Worm (Caenorhabditis elegans) whole organism, L3 larva: ENCODE measurements around the gene best-24.
A peak's percentile ranks its signal among the peaks of the same experiment; 100 is the strongest.

Experiments
- ama-1 ChIP-seq: fragments of 150-350 bp; optimal IDR thresholded peaks from 2 replicates; lab custom pipeline; 2018
- ceh-16 ChIP-seq: sonication (generic microtip); optimal IDR thresholded peaks from 2 replicates; lab custom pipeline; 2017; ENCODE audit warnings: missing biosample characterization, missing genetic modification characterization
- ceh-28 ChIP-seq: fragments of 150-350 bp; optimal IDR thresholded peaks from 2 replicates; lab custom pipeline; 2014; ENCODE audit warnings: missing biosample characterization, missing genetic modification reagents, missing genetic modification characterization
- ceh-82 ChIP-seq: fragments of 150-350 bp; optimal IDR thresholded peaks from 2 replicates; lab custom pipeline; 2014; ENCODE audit warnings: missing biosample characterization, missing genetic modification characterization
- ceh-9 ChIP-seq: sonication (generic microtip); optimal IDR thresholded peaks from 2 replicates; lab custom pipeline; 2018; ENCODE audit warnings: missing biosample characterization, missing genetic modification characterization
- daf-12 ChIP-seq: fragments of 150-350 bp; optimal IDR thresholded peaks from 2 replicates; lab custom pipeline; 2014; ENCODE audit warnings: missing biosample characterization, missing genetic modification reagents, missing genetic modification characterization
- egl-27 ChIP-seq: sonication (generic microtip); optimal IDR thresholded peaks from 4 replicates; lab custom pipeline; 2017; ENCODE audit warnings: missing biosample characterization, missing genetic modification reagents, missing genetic modification characterization
- egl-5 ChIP-seq: fragments of 150-350 bp; optimal IDR thresholded peaks from 2 replicates; lab custom pipeline; 2017; ENCODE audit warnings: missing biosample characterization, missing genetic modification reagents, missing genetic modification characterization, inconsistent platforms
- elt-1 ChIP-seq: fragments of 150-350 bp; optimal IDR thresholded peaks from 2 replicates; lab custom pipeline; 2014; ENCODE audit warnings: missing biosample characterization, missing genetic modification characterization
- elt-2 ChIP-seq: sonication (generic microtip); optimal IDR thresholded peaks from 2 replicates; lab custom pipeline; 2016; ENCODE audit warnings: missing genetic modification reagents, mild to moderate bottlenecking, missing genetic modification characterization, missing compliant biosample characterization
- elt-3 ChIP-seq, 3 experiments: fragments of 150-350 bp in 1 of 3; sonication (generic microtip) in 2 of 3; optimal IDR thresholded peaks; 2 replicates in 2 of 3; 4 replicates in 1 of 3; lab custom pipeline; 2014 to 2017; ENCODE audit warnings: missing biosample characterization in 3 of 3, missing genetic modification characterization in 3 of 3
- eor-1 ChIP-seq, 2 experiments: fragments of 150-350 bp; optimal IDR thresholded peaks; 2 replicates each; lab custom pipeline; 2014 to 2018; ENCODE audit warnings: missing biosample characterization in 2 of 2, missing genetic modification characterization in 2 of 2
- fkh-10 ChIP-seq: sonication (generic microtip); optimal IDR thresholded peaks from 2 replicates; lab custom pipeline; 2017; ENCODE audit warnings: missing biosample characterization, missing genetic modification reagents, missing genetic modification characterization
- fkh-2 ChIP-seq: fragments of 150-350 bp; optimal IDR thresholded peaks from 2 replicates; lab custom pipeline; 2014; ENCODE audit warnings: missing biosample characterization, missing genetic modification reagents, missing genetic modification characterization
- fos-1 ChIP-seq: fragments of 150-350 bp; optimal IDR thresholded peaks from 2 replicates; lab custom pipeline; 2014; ENCODE audit warnings: missing biosample characterization, missing genetic modification characterization
- hmg-11 ChIP-seq: sonication (generic microtip); optimal IDR thresholded peaks from 2 replicates; lab custom pipeline; 2016; ENCODE audit warnings: missing genetic modification characterization, missing compliant biosample characterization
- jun-1 ChIP-seq: fragments of 150-350 bp; optimal IDR thresholded peaks from 2 replicates; lab custom pipeline; 2014; ENCODE audit warnings: missing biosample characterization, missing genetic modification reagents, missing genetic modification characterization
- lin-15B ChIP-seq: fragments of 150-350 bp; optimal IDR thresholded peaks from 2 replicates; lab custom pipeline; 2014; ENCODE audit warnings: missing biosample characterization, missing genetic modification characterization
- lin-39 ChIP-seq: fragments of 150-350 bp; optimal IDR thresholded peaks from 2 replicates; lab custom pipeline; 2018; ENCODE audit warnings: missing biosample characterization, missing genetic modification reagents, missing genetic modification characterization
- nfya-1 ChIP-seq: sonication (generic microtip); optimal IDR thresholded peaks from 2 replicates; lab custom pipeline; 2017; ENCODE audit warnings: missing genetic modification characterization, mild to moderate bottlenecking, missing compliant biosample characterization, antibody characterized with exemption, moderate library complexity; ENCODE audit not compliant: insufficient read depth
- nhr-12 ChIP-seq: fragments of 150-350 bp; optimal IDR thresholded peaks from 2 replicates; lab custom pipeline; 2014; ENCODE audit warnings: missing biosample characterization, missing genetic modification characterization
- nhr-23 ChIP-seq: fragments of 150-350 bp; optimal IDR thresholded peaks from 2 replicates; lab custom pipeline; 2014; ENCODE audit warnings: missing biosample characterization, missing genetic modification reagents, missing genetic modification characterization
- nhr-237 ChIP-seq: fragments of 150-350 bp; optimal IDR thresholded peaks from 2 replicates; lab custom pipeline; 2014; ENCODE audit warnings: missing biosample characterization, missing genetic modification characterization
- nhr-25 ChIP-seq: sonication (generic microtip); optimal IDR thresholded peaks from 2 replicates; lab custom pipeline; 2017; ENCODE audit warnings: missing biosample characterization, missing genetic modification characterization
- nhr-43 ChIP-seq: sonication (generic microtip); optimal IDR thresholded peaks from 2 replicates; lab custom pipeline; 2016; ENCODE audit warnings: mild to moderate bottlenecking, missing genetic modification characterization, missing compliant biosample characterization; ENCODE audit not compliant: poor library complexity, severe bottlenecking
- nhr-67 ChIP-seq: fragments of 150-350 bp; optimal IDR thresholded peaks from 2 replicates; lab custom pipeline; 2014; ENCODE audit warnings: missing biosample characterization, missing genetic modification characterization
- nhr-76 ChIP-seq: fragments of 150-350 bp; sonication (generic microtip); optimal IDR thresholded peaks from 5 replicates; lab custom pipeline; 2014; ENCODE audit warnings: missing biosample characterization, missing genetic modification characterization
- nhr-77 ChIP-seq: fragments of 150-350 bp; optimal IDR thresholded peaks from 2 replicates; lab custom pipeline; 2014; ENCODE audit warnings: missing biosample characterization, missing genetic modification characterization
- pha-4 ChIP-seq: fragments of 150-350 bp; optimal IDR thresholded peaks from 2 replicates; lab custom pipeline; 2014; ENCODE audit warnings: missing biosample characterization, missing genetic modification reagents, missing genetic modification characterization
- pqm-1 ChIP-seq: fragments of 150-350 bp; optimal IDR thresholded peaks from 2 replicates; lab custom pipeline; 2017; ENCODE audit warnings: missing biosample characterization, missing genetic modification characterization, inconsistent platforms
- sea-2 ChIP-seq: fragments of 150-350 bp; sonication (generic microtip); optimal IDR thresholded peaks from 4 replicates; lab custom pipeline; 2014; ENCODE audit warnings: missing biosample characterization, missing genetic modification reagents, missing genetic modification characterization
- skn-1 ChIP-seq: fragments of 150-350 bp; optimal IDR thresholded peaks from 2 replicates; lab custom pipeline; 2014; ENCODE audit warnings: missing biosample characterization, missing genetic modification characterization
- snpc-4 ChIP-seq: fragments of 150-350 bp; optimal IDR thresholded peaks from 2 replicates; lab custom pipeline; 2014; ENCODE audit warnings: missing biosample characterization, missing genetic modification characterization
- tbx-2 ChIP-seq: sonication (generic microtip); optimal IDR thresholded peaks from 2 replicates; lab custom pipeline; 2016; ENCODE audit warnings: mild to moderate bottlenecking, missing genetic modification characterization, missing compliant biosample characterization
- unc-39 ChIP-seq: sonication (generic microtip); optimal IDR thresholded peaks from 4 replicates; lab custom pipeline; 2017; ENCODE audit warnings: missing biosample characterization, missing genetic modification characterization
- unc-62 ChIP-seq: fragments of 150-350 bp; sonication (generic microtip); optimal IDR thresholded peaks from 4 replicates; lab custom pipeline; 2014; ENCODE audit warnings: missing biosample characterization, missing genetic modification reagents, missing genetic modification characterization
- zag-1 ChIP-seq: fragments of 150-350 bp; optimal IDR thresholded peaks from 2 replicates; lab custom pipeline; 2014; ENCODE audit warnings: missing biosample characterization, missing genetic modification characterization
- ztf-11 ChIP-seq: fragments of 150-350 bp; optimal IDR thresholded peaks from 2 replicates; lab custom pipeline; 2014; ENCODE audit warnings: missing biosample characterization, missing genetic modification characterization
- ztf-4 ChIP-seq: fragments of 150-350 bp; optimal IDR thresholded peaks from 2 replicates; lab custom pipeline; 2014; ENCODE audit warnings: missing biosample characterization, missing genetic modification characterization

best-24 gene

DNA sequence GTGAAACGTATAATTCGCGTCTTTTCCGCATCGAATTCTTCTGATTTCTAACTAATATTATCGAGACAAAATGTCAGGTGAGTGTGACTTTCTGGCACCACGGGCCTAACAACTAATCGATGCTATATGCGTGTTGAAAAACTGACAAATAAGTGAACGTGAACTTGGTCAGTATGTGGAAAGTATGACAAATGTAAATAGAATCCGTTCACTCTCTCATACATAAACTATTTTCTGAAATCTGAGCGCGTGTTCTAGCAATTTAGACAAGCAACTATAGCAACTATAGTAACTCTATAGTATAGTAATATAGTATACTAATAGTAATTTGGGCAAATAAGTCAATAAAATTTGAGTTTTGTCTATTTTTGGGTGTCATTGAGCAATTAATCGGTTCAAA lies 8.5 kb upstream of the best-24 start:
- TF ChIP-seq unc-62 (GFP tag; lab: Kevin White, UChicago) (no peak), pha-4 (tag; lab: Kevin White, UChicago) (peak; percentile 68)

DNA sequence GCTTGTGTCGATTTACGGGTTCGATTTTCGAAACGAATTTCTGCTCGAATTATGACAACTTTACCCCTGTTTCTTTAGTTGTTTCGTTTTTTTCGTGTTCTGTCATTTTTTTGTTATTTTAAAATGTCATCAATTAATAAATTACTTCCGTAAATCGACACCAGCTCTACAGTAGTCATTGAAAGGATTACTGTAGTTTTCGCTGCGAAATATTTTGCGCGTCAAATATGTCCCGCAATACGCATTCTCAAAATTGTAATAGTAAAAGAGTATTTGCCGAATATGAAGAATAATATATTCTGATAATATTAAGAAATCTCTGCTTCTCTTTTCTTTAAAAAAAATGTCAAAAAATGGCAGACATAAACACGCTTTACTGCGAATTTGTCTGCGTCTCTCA lies 7.6 kb upstream of the best-24 start:
- TF ChIP-seq elt-2 (no peak), zag-1 (tag; lab: Kevin White, UChicago) (no peak), jun-1 (no peak), nfya-1 (tag; lab: Kevin White, UChicago) (peak; percentile 7), daf-12 (tag; lab: Kevin White, UChicago) (no peak), lin-15B (tag; lab: Kevin White, UChicago) (no peak)

ce11 chrIII:7894724-7895123 lies 6.1 kb upstream of the best-24 start, which contains the start of gene ZK688.4:
Gene ZK688.4 (plus strand): TSS chrIII:7895024.
- TF ChIP-seq egl-27 (no peak), daf-12 (tag; lab: Kevin White, UChicago) (no peak), nhr-67 (tag; lab: Kevin White, UChicago) (no peak), fkh-2 (no peak), sea-2 (GFP tag; lab: Kevin White, UChicago) (no peak), ceh-9 (tag; lab: Kevin White, UChicago) (no peak), nhr-237 (tag; lab: Kevin White, UChicago) (no peak), nhr-25 (tag; lab: Kevin White, UChicago) (no peak), nhr-76 (tag; lab: Kevin White, UChicago) (no peak), nhr-77 (tag; lab: Kevin White, UChicago) (no peak), ztf-4 (no peak), pha-4 (tag; lab: Kevin White, UChicago) (no peak), skn-1 (tag; lab: Kevin White, UChicago) (no peak), eor-1 (tag; optimal IDR thresholded peaks at IDR 0.05; lab: Kevin White, UChicago) (no peak), tbx-2 (tag; lab: Kevin White, UChicago) (no peak), egl-5 (tag; lab: Kevin White, UChicago) (no peak)

- TF ChIP-seq fos-1 (tag; lab: Kevin White, UChicago): no peak
- TF ChIP-seq sea-2 (GFP tag; lab: Kevin White, UChicago): no peak
- no peak for TF ChIP-seq tbx-2 (tag; lab: Kevin White, UChicago)
- no peak for TF ChIP-seq elt-3 (tag; optimal IDR thresholded peaks at IDR 0.05; lab: Kevin White, UChicago)
- no peak for TF ChIP-seq ceh-16 (tag; lab: Kevin White, UChicago)
- no peak for TF ChIP-seq snpc-4 (tag; lab: Kevin White, UChicago)
These were observed 3.9 kb upstream of the best-24 start, which contains the start of gene ZK688.10 for ce11 chrIII:7896925-7897324. Gene ZK688.10 (minus strand): TSS chrIII:7897025.

DNA sequence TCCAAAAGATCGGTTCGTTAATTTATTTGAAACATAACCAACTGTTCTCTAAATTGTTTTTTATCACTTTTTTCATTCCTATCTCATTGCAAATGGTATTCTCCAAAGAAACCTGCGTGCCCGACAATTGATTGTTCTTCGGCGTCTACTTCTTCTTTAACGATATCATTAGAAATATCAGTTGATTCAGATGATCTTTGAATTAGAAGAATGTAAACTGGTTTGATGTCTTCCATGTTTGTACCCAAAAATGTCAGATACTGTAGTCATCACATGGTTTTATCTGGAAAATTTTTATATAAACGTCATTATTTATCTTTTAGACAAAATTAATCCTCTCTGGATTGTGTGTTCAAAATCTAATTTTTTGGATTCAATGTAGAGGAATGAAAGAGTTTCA lies 3.1 kb upstream of the best-24 start:
- TF ChIP-seq fos-1 (tag; lab: Kevin White, UChicago) (no peak), nhr-12 (tag; lab: Kevin White, UChicago) (no peak), snpc-4 (tag; lab: Kevin White, UChicago) (no peak), ceh-28 (tag; lab: Kevin White, UChicago) (peak; percentile 2), jun-1 (no peak), elt-1 (no peak), lin-39 (tag; lab: Kevin White, UChicago) (no peak), elt-2 (no peak), egl-27 (no peak), unc-62 (GFP tag; lab: Kevin White, UChicago) (no peak), sea-2 (GFP tag; lab: Kevin White, UChicago) (no peak), unc-39 (tag; lab: Kevin White, UChicago) (no peak), tbx-2 (tag; lab: Kevin White, UChicago) (no peak), fkh-10 (GFP tag; lab: Kevin White, UChicago) (no peak), nhr-25 (tag; lab: Kevin White, UChicago) (peak; percentile 12), ceh-9 (tag; lab: Kevin White, UChicago) (no peak), ceh-82 (tag; lab: Kevin White, UChicago) (no peak), eor-1 (tag; optimal IDR thresholded peaks at IDR 0.05; lab: Kevin White, UChicago) (no peak), pqm-1 (tag; lab: Kevin White, UChicago) (no peak), nhr-76 (tag; lab: Kevin White, UChicago) (peak; percentile 22), nhr-237 (tag; lab: Kevin White, UChicago) (no peak), nhr-23 (tag; lab: Kevin White, UChicago) (peak; percentile 71), nhr-43 (tag; lab: Kevin White, UChicago) (peak; percentile 57), ama-1 (no peak), hmg-11 (no peak), ztf-11 (tag; lab: Kevin White, UChicago) (no peak)
